Fruit fly (Drosophila melanogaster) whole organism, embryonic: ENCODE data around the gene pnt.
A peak's percentile ranks its signal among the peaks of the same experiment; 100 is the strongest.

ENCODE experiments used
- ATbp ChIP-seq: fragments of 200-800 bp; sonication (Bioruptor generic); optimal IDR thresholded peaks from 2 replicates; lab custom pipeline; 2017; ENCODE audit warnings: missing biosample characterization, mild to moderate bottlenecking, missing genetic modification characterization, missing genetic modification reagents
- Aef1 ChIP-seq: fragments of 200-800 bp; sonication (Bioruptor generic); IDR thresholded peaks from 3 replicates; pipeline ENCODE4 v1.3.6; 2022; ENCODE audit warnings: missing biosample characterization, missing genetic modification characterization
- Bgb ChIP-seq: fragments of 200-800 bp; sonication (Bioruptor generic); IDR thresholded peaks from 2 replicates; pipeline ENCODE4 v1.3.6; 2022; ENCODE audit warnings: missing biosample characterization, missing genetic modification characterization; ENCODE audit not compliant: partially characterized antibody
- Blimp-1 ChIP-seq: fragments of 200-800 bp; sonication (Bioruptor generic); optimal IDR thresholded peaks from 3 replicates; lab custom pipeline; 2018; ENCODE audit warnings: missing biosample characterization, missing genetic modification characterization, mild to moderate bottlenecking, moderate library complexity, missing genetic modification reagents
- C15 ChIP-seq: fragments of 200-800 bp; sonication (Bioruptor generic); IDR thresholded peaks from 3 replicates; pipeline ENCODE4 v1.3.6; 2022; ENCODE audit warnings: missing biosample characterization, missing genetic modification characterization
- CG10209 ChIP-seq: fragments of 200-800 bp; sonication (Bioruptor generic); optimal IDR thresholded peaks from 3 replicates; lab custom pipeline; 2017; ENCODE audit warnings: missing biosample characterization, mild to moderate bottlenecking, missing genetic modification characterization, missing genetic modification reagents
- CG11456 ChIP-seq: fragments of 200-800 bp; sonication (Bioruptor generic); IDR thresholded peaks from 3 replicates; pipeline ENCODE4 v1.3.6; 2022; ENCODE audit warnings: missing biosample characterization, missing genetic modification characterization
- CG12071 ChIP-seq: fragments of 200-800 bp; sonication (Bioruptor generic); optimal IDR thresholded peaks from 3 replicates; lab custom pipeline; 2018; ENCODE audit warnings: missing biosample characterization, mild to moderate bottlenecking, missing genetic modification characterization
- CG12236 ChIP-seq: fragments of 200-800 bp; sonication (Bioruptor generic); optimal IDR thresholded peaks from 2 replicates; lab custom pipeline; 2016; ENCODE audit warnings: missing biosample characterization, missing genetic modification characterization
- CG12744 ChIP-seq: fragments of 200-800 bp; sonication (Bioruptor generic); optimal IDR thresholded peaks from 2 replicates; lab custom pipeline; 2016; ENCODE audit warnings: missing biosample characterization, missing genetic modification characterization
- CG13123 ChIP-seq: fragments of 200-800 bp; sonication (Bioruptor generic); optimal IDR thresholded peaks from 2 replicates; lab custom pipeline; 2016; ENCODE audit warnings: missing biosample characterization, missing genetic modification characterization
- CG13775 ChIP-seq: fragments of 200-800 bp; sonication (Bioruptor generic); optimal IDR thresholded peaks from 3 replicates; lab custom pipeline; 2017; ENCODE audit warnings: missing biosample characterization, mild to moderate bottlenecking, missing genetic modification characterization
- CG14667 ChIP-seq: fragments of 200-800 bp; sonication (Bioruptor generic); IDR thresholded peaks from 2 replicates; pipeline ENCODE4 v1.3.6; 2022; ENCODE audit warnings: missing biosample characterization, missing genetic modification characterization
- CG15696 ChIP-seq: fragments of 200-800 bp; sonication (Bioruptor generic); optimal IDR thresholded peaks from 2 replicates; lab custom pipeline; 2019; ENCODE audit warnings: missing biosample characterization, mild to moderate bottlenecking, missing genetic modification characterization, moderate library complexity
- CG17568 ChIP-seq: fragments of 200-800 bp; sonication (Bioruptor generic); optimal IDR thresholded peaks from 2 replicates; lab custom pipeline; 2018; ENCODE audit warnings: missing biosample characterization, mild to moderate bottlenecking, missing genetic modification characterization, moderate library complexity
- CG17802 ChIP-seq: fragments of 200-800 bp; sonication (Bioruptor generic); optimal IDR thresholded peaks from 2 replicates; lab custom pipeline; 2018; ENCODE audit warnings: missing biosample characterization, mild to moderate bottlenecking, missing genetic modification characterization, moderate library complexity
- CG3838 ChIP-seq: fragments of 200-800 bp; sonication (Bioruptor generic); optimal IDR thresholded peaks from 3 replicates; lab custom pipeline; 2016; ENCODE audit warnings: missing biosample characterization, missing genetic modification characterization
- CG3847 ChIP-seq: fragments of 200-800 bp; sonication (Bioruptor generic); IDR thresholded peaks from 2 replicates; pipeline ENCODE4 v1.3.6; 2022; ENCODE audit warnings: missing biosample characterization, missing genetic modification characterization
- CG4282 ChIP-seq: fragments of 200-800 bp; sonication (Bioruptor generic); optimal IDR thresholded peaks from 2 replicates; lab custom pipeline; 2016; ENCODE audit warnings: missing biosample characterization, missing genetic modification characterization
- CG7556 ChIP-seq: fragments of 200-800 bp; sonication (Bioruptor generic); optimal IDR thresholded peaks from 2 replicates; lab custom pipeline; 2017; ENCODE audit warnings: missing biosample characterization, mild to moderate bottlenecking, missing genetic modification characterization
- CG9437 ChIP-seq: fragments of 200-800 bp; sonication (Bioruptor generic); optimal IDR thresholded peaks from 2 replicates; lab custom pipeline; 2018; ENCODE audit warnings: missing biosample characterization, mild to moderate bottlenecking, missing genetic modification characterization
- CoRest ChIP-seq: fragments of 200-800 bp; sonication (Bioruptor generic); optimal IDR thresholded peaks from 3 replicates; lab custom pipeline; 2018; ENCODE audit warnings: missing biosample characterization, mild to moderate bottlenecking, missing genetic modification characterization, moderate library complexity
- Dll ChIP-seq: fragments of 200-800 bp; sonication (Bioruptor generic); IDR thresholded peaks from 4 replicates; pipeline ENCODE4 v1.3.6; 2022; ENCODE audit warnings: missing biosample characterization, missing genetic modification characterization; ENCODE audit not compliant: partially characterized antibody
- Doc2 ChIP-seq: fragments of 200-800 bp; sonication (Bioruptor generic); IDR thresholded peaks from 2 replicates; pipeline ENCODE4 v1.3.6; 2022; ENCODE audit warnings: missing biosample characterization, missing genetic modification characterization
- E2f2 ChIP-seq: fragments of 200-800 bp; sonication (Bioruptor generic); IDR thresholded peaks from 2 replicates; pipeline ENCODE4 v1.3.6; 2022; ENCODE audit warnings: missing biosample characterization, missing genetic modification characterization
- Kr ChIP-seq: fragments of 200-800 bp; sonication (Bioruptor generic); optimal IDR thresholded peaks from 2 replicates; lab custom pipeline; 2017; ENCODE audit warnings: missing biosample characterization, mild to moderate bottlenecking, missing genetic modification characterization
- Poxn ChIP-seq: fragments of 200-800 bp; sonication (Bioruptor generic); IDR thresholded peaks from 2 replicates; pipeline ENCODE4 v1.3.6; 2022; ENCODE audit warnings: missing biosample characterization, missing genetic modification characterization
- Sin3A ChIP-seq: fragments of >200 bp; optimal IDR thresholded peaks from 2 replicates; lab custom pipeline; 2018
- Spps ChIP-seq: fragments of 200-800 bp; sonication (Bioruptor generic); optimal IDR thresholded peaks from 2 replicates; lab custom pipeline; 2018; ENCODE audit warnings: missing biosample characterization, mild to moderate bottlenecking, missing genetic modification characterization
- Ssrp ChIP-seq: fragments of 200-800 bp; sonication (Bioruptor generic); optimal IDR thresholded peaks from 2 replicates; lab custom pipeline; 2018; ENCODE audit warnings: missing biosample characterization, mild to moderate bottlenecking, missing genetic modification characterization, moderate library complexity
- Usf ChIP-seq: fragments of 200-800 bp; sonication (Bioruptor generic); optimal IDR thresholded peaks from 2 replicates; lab custom pipeline; 2017; ENCODE audit warnings: missing genotype, missing biosample characterization, missing genetic modification characterization
- YL-1 ChIP-seq: fragments of 200-800 bp; sonication (Bioruptor generic); optimal IDR thresholded peaks from 3 replicates; lab custom pipeline; 2017; ENCODE audit warnings: missing biosample characterization, mild to moderate bottlenecking, missing genetic modification characterization
- dan ChIP-seq: fragments of 200-800 bp; sonication (Bioruptor generic); IDR thresholded peaks from 2 replicates; pipeline ENCODE4 v1.3.6; 2022; ENCODE audit warnings: missing biosample characterization, missing genetic modification characterization
- danr ChIP-seq: fragments of 200-800 bp; sonication (Bioruptor generic); IDR thresholded peaks from 2 replicates; pipeline ENCODE4 v1.3.6; 2022; ENCODE audit warnings: missing biosample characterization, missing genetic modification characterization
- dmrt11E ChIP-seq: fragments of 200-800 bp; sonication (Bioruptor generic); optimal IDR thresholded peaks from 3 replicates; lab custom pipeline; 2018; ENCODE audit warnings: missing biosample characterization, mild to moderate bottlenecking, missing genetic modification characterization, moderate library complexity
- en ChIP-seq: fragments of 200-800 bp; sonication (Bioruptor generic); optimal IDR thresholded peaks from 2 replicates; lab custom pipeline; 2016; ENCODE audit warnings: missing biosample characterization, missing genetic modification characterization
- fru ChIP-seq: fragments of >200 bp; optimal IDR thresholded peaks from 2 replicates; lab custom pipeline; 2017
- fu2 ChIP-seq: fragments of 200-800 bp; sonication (Bioruptor generic); optimal IDR thresholded peaks from 2 replicates; lab custom pipeline; 2016; ENCODE audit warnings: missing biosample characterization, missing genetic modification characterization
- hth ChIP-seq: fragments of >200 bp; optimal IDR thresholded peaks from 2 replicates; lab custom pipeline; 2017; ENCODE audit warnings: inconsistent platforms
- lmd ChIP-seq: fragments of 200-800 bp; sonication (Bioruptor generic); IDR thresholded peaks from 2 replicates; pipeline ENCODE4 v1.3.6; 2022; ENCODE audit warnings: missing biosample characterization, missing genetic modification characterization
- lov ChIP-seq, 2 experiments: fragments of 200-800 bp in 1 of 2; fragments of >200 bp in 1 of 2; sonication (Bioruptor generic) in 1 of 2; IDR thresholded peaks in 1 of 2; optimal IDR thresholded peaks in 1 of 2; 2 replicates in 1 of 2; 3 replicates in 1 of 2; pipeline versions ENCODE4 v1.3.6 to Lab custom; 2017 to 2022; ENCODE audit warnings: missing biosample characterization in 1 of 2, missing genetic modification characterization in 1 of 2
- mirr ChIP-seq: fragments of 200-800 bp; sonication (Bioruptor generic); optimal IDR thresholded peaks from 3 replicates; lab custom pipeline; 2018; ENCODE audit warnings: missing biosample characterization, mild to moderate bottlenecking, missing genetic modification characterization
- onecut ChIP-seq: fragments of 200-800 bp; sonication (Bioruptor generic); IDR thresholded peaks from 2 replicates; pipeline ENCODE4 v1.3.6; 2022; ENCODE audit warnings: missing biosample characterization, missing genetic modification characterization
- org-1 ChIP-seq: fragments of 200-800 bp; sonication (Bioruptor generic); optimal IDR thresholded peaks from 2 replicates; lab custom pipeline; 2017; ENCODE audit warnings: missing biosample characterization, missing genetic modification characterization
- peb ChIP-seq: fragments of 200-800 bp; sonication (Bioruptor generic); IDR thresholded peaks from 2 replicates; pipeline ENCODE4 v1.3.6; 2022; ENCODE audit warnings: missing biosample characterization, missing genetic modification characterization
- pfk ChIP-seq: fragments of 200-800 bp; sonication (Bioruptor generic); optimal IDR thresholded peaks from 2 replicates; lab custom pipeline; 2018; ENCODE audit warnings: missing biosample characterization, mild to moderate bottlenecking, missing genetic modification characterization, moderate library complexity
- pum ChIP-seq: fragments of 200-800 bp; sonication (Bioruptor generic); optimal IDR thresholded peaks from 2 replicates; lab custom pipeline; 2016; ENCODE audit warnings: missing biosample characterization, missing genetic modification characterization
- ro ChIP-seq: fragments of 200-800 bp; sonication (Bioruptor generic); IDR thresholded peaks from 2 replicates; pipeline ENCODE4 v1.3.6; 2022; ENCODE audit warnings: missing biosample characterization, missing genetic modification characterization
- slou ChIP-seq: fragments of 200-800 bp; sonication (Bioruptor generic); optimal IDR thresholded peaks from 3 replicates; lab custom pipeline; 2016; ENCODE audit warnings: missing biosample characterization, missing genetic modification characterization
- tll ChIP-seq, 2 experiments: fragments of 200-800 bp in 1 of 2; fragments of >200 bp in 1 of 2; sonication (Bioruptor generic) in 1 of 2; optimal IDR thresholded peaks; 2 replicates each; lab custom pipeline; 2017 to 2019; ENCODE audit warnings: missing biosample characterization in 2 of 2, missing genetic modification characterization in 2 of 2, mild to moderate bottlenecking in 1 of 2, moderate library complexity in 1 of 2
- tx ChIP-seq: fragments of 200-800 bp; sonication (Bioruptor generic); optimal IDR thresholded peaks from 2 replicates; lab custom pipeline; 2016; ENCODE audit warnings: missing biosample characterization, missing genetic modification characterization

Gene pnt

dm6 chr3R:23257986-23258427, 88.0 kb downstream of the pnt start, which contains the start of the genes wda and Pex11c (continued):
- TF ChIP-seq CG12236 (no peak), Spps (tag; lab: Kevin White, UChicago) (peak; percentile 66), CoRest (peak; percentile 95), CG7556 (GFP tag; lab: Kevin White, UChicago) (peak; percentile 92), org-1 (GFP tag; lab: Kevin White, UChicago) (peak; percentile 55), CG3847 (GFP tag; lab: Robert Waterston, UW) (peak; percentile 89), en (GFP tag; lab: Kevin White, UChicago) (no peak), ATbp (GFP tag; lab: Kevin White, UChicago) (peak; percentile 80), Ssrp (tag; lab: Kevin White, UChicago) (peak; percentile 92), ro (peak; percentile 84), CG17568 (GFP tag; lab: Kevin White, UChicago) (peak; percentile 38), peb (GFP tag; lab: Robert Waterston, UW) (peak; percentile 24; the same call in 1 of the 2 replicates), mirr (GFP tag; lab: Kevin White, UChicago) (no peak), YL-1 (GFP tag; lab: Kevin White, UChicago) (peak; percentile 71), CG10209 (GFP tag; lab: Kevin White, UChicago) (peak; percentile 92), C15 (GFP tag; lab: Robert Waterston, UW) (0 out of 3 replicates have a peak, but pooled peaks have one; percentile 8), lov (optimal IDR thresholded peaks at IDR 0.05; lab: Kevin White, UChicago) (no peak), lov (GFP tag; IDR thresholded peaks at IDR 0.05; lab: Robert Waterston, UW) (no peak), tx (GFP tag; lab: Kevin White, UChicago) (peak; percentile 24), E2f2 (GFP tag; lab: Robert Waterston, UW) (peak; percentile 73), CG12744 (no peak), Dll (peak; percentile 79), Aef1 (GFP tag; lab: Robert Waterston, UW) (peak; percentile 84), Kr (GFP tag; lab: Kevin White, UChicago) (no peak), Bgb (GFP tag; lab: Robert Waterston, UW) (peak; percentile 77), CG4282 (GFP tag; lab: Kevin White, UChicago) (no peak), CG14667 (peak; percentile 88), lmd (peak; percentile 87; the same call in 1 of the 2 replicates), fu2 (GFP tag; lab: Kevin White, UChicago) (no peak), pum (GFP tag; lab: Kevin White, UChicago) (peak; percentile 45), Doc2 (GFP tag; lab: Robert Waterston, UW) (no peak), hth (lab: Kevin White, UChicago) (no peak), Poxn (peak; percentile 35; the same call in 1 of the 2 replicates), tll (GFP tag; optimal IDR thresholded peaks at IDR 0.05; lab: Kevin White, UChicago) (peak in 1 of 2 experiments; percentile 64), CG17802 (tag; lab: Kevin White, UChicago) (no peak), Blimp-1 (GFP tag; lab: Kevin White, UChicago) (peak; percentile 59), CG9437 (GFP tag; lab: Kevin White, UChicago) (peak; percentile 79), danr (GFP tag; lab: Robert Waterston, UW) (peak; percentile 70), fru (lab: Kevin White, UChicago) (no peak), dan (GFP tag; lab: Robert Waterston, UW) (no peak), slou (GFP tag; lab: Kevin White, UChicago) (peak; percentile 36), onecut (GFP tag; lab: Robert Waterston, UW) (peak; percentile 54; the same call in 1 of the 2 replicates), CG11456 (GFP tag; lab: Robert Waterston, UW) (no peak), pfk (GFP tag; lab: Kevin White, UChicago) (no peak), CG15696 (peak; percentile 81), CG13775 (GFP tag; lab: Kevin White, UChicago) (peak; percentile 93), Sin3A (no peak), dmrt11E (tag; lab: Kevin White, UChicago) (peak; percentile 95), Usf (peak; percentile 70), CG3838 (GFP tag; lab: Kevin White, UChicago) (peak; percentile 26), CG13123 (GFP tag; lab: Kevin White, UChicago) (peak; percentile 61), CG12071 (no peak)
